Fruit fly (Drosophila melanogaster) whole organism, embryonic: Measurements from ENCODE around the gene AP-2alpha.

Experiments
- Asciz ChIP-seq: fragments of 200-800 bp; sonication (Bioruptor generic); optimal IDR thresholded peaks from 2 replicates; lab custom pipeline; 2017; ENCODE audit warnings: missing biosample characterization, mild to moderate bottlenecking, missing genetic modification characterization, missing genetic modification reagents
- Awh ChIP-seq: fragments of 200-800 bp; sonication (Bioruptor generic); IDR thresholded peaks from 2 replicates; pipeline ENCODE4, ENCODE4 v1.3.6; 2022; ENCODE audit warnings: missing biosample characterization, missing genetic modification characterization
- B-H1 ChIP-seq: fragments of 200-800 bp; sonication (Bioruptor generic); IDR thresholded peaks from 3 replicates; pipeline ENCODE4 v1.3.6; 2022; ENCODE audit warnings: missing biosample characterization, missing genetic modification characterization
- CG11723 ChIP-seq: fragments of 200-800 bp; sonication (Bioruptor generic); optimal IDR thresholded peaks from 2 replicates; lab custom pipeline; 2017; ENCODE audit warnings: missing biosample characterization, mild to moderate bottlenecking, missing genetic modification characterization
- CG13287 ChIP-seq: fragments of 200-800 bp; sonication (Bioruptor generic); IDR thresholded peaks from 2 replicates; pipeline ENCODE4 v1.3.6; 2022; ENCODE audit warnings: missing biosample characterization, missing genetic modification characterization; ENCODE audit not compliant: partially characterized antibody
- CG13894 ChIP-seq: fragments of 200-800 bp; sonication (Bioruptor generic); optimal IDR thresholded peaks from 3 replicates; lab custom pipeline; 2018; ENCODE audit warnings: missing biosample characterization, mild to moderate bottlenecking, missing genetic modification characterization, moderate library complexity
- CG14667 ChIP-seq: fragments of 200-800 bp; sonication (Bioruptor generic); IDR thresholded peaks from 2 replicates; pipeline ENCODE4 v1.3.6; 2022; ENCODE audit warnings: missing biosample characterization, missing genetic modification characterization
- CG14965 ChIP-seq: fragments of 200-800 bp; sonication (Bioruptor generic); optimal IDR thresholded peaks from 2 replicates; lab custom pipeline; 2016; ENCODE audit warnings: missing biosample characterization, missing genetic modification characterization, borderline replicate concordance
- CG17912 ChIP-seq: fragments of 200-800 bp; sonication (Bioruptor generic); optimal IDR thresholded peaks from 2 replicates; lab custom pipeline; 2018; ENCODE audit warnings: missing biosample characterization, mild to moderate bottlenecking, missing genetic modification characterization
- CG18764 ChIP-seq: fragments of 200-800 bp; sonication (Bioruptor generic); optimal IDR thresholded peaks from 3 replicates; lab custom pipeline; 2016; ENCODE audit warnings: missing biosample characterization, missing genetic modification characterization
- CG31441 ChIP-seq: fragments of 200-800 bp; sonication (Bioruptor generic); IDR thresholded peaks from 2 replicates; pipeline ENCODE4 v1.3.6; 2022; ENCODE audit warnings: missing biosample characterization, missing genetic modification characterization
- CG3281 ChIP-seq: fragments of 200-800 bp; sonication (Bioruptor generic); optimal IDR thresholded peaks from 3 replicates; lab custom pipeline; 2017; ENCODE audit warnings: missing biosample characterization, mild to moderate bottlenecking, missing genetic modification characterization
- CG3407 ChIP-seq: fragments of 200-800 bp; sonication (Bioruptor generic); optimal IDR thresholded peaks from 2 replicates; lab custom pipeline; 2018; ENCODE audit warnings: missing biosample characterization, mild to moderate bottlenecking, missing genetic modification characterization
- CG34376 ChIP-seq: fragments of 200-800 bp; sonication (Bioruptor generic); optimal IDR thresholded peaks from 2 replicates; lab custom pipeline; 2018; ENCODE audit warnings: missing biosample characterization, mild to moderate bottlenecking, missing genetic modification characterization
- CG4328 ChIP-seq: fragments of 200-800 bp; sonication (Bioruptor generic); optimal IDR thresholded peaks from 3 replicates; lab custom pipeline; 2017; ENCODE audit warnings: missing biosample characterization, missing genetic modification reagents, missing genetic modification characterization
- CG4404 ChIP-seq: fragments of 200-800 bp; sonication (Bioruptor generic); IDR thresholded peaks from 2 replicates; pipeline ENCODE4 v1.3.6; 2022; ENCODE audit warnings: missing biosample characterization, missing genetic modification characterization
- CG4730 ChIP-seq: fragments of 200-800 bp; sonication (Bioruptor generic); IDR thresholded peaks from 2 replicates; pipeline ENCODE4 v1.3.6; 2022; ENCODE audit warnings: missing biosample characterization, missing genetic modification characterization
- CG7556 ChIP-seq: fragments of 200-800 bp; sonication (Bioruptor generic); optimal IDR thresholded peaks from 2 replicates; lab custom pipeline; 2017; ENCODE audit warnings: missing biosample characterization, mild to moderate bottlenecking, missing genetic modification characterization
- CG7745 ChIP-seq: fragments of 200-800 bp; sonication (Bioruptor generic); optimal IDR thresholded peaks from 2 replicates; lab custom pipeline; 2018; ENCODE audit warnings: missing biosample characterization, mild to moderate bottlenecking, missing genetic modification characterization, moderate library complexity
- H15 ChIP-seq: fragments of 200-800 bp; sonication (Bioruptor generic); IDR thresholded peaks from 3 replicates; pipeline ENCODE4 v1.3.6; 2022; ENCODE audit warnings: missing biosample characterization, missing genetic modification characterization
- HLH3B ChIP-seq: fragments of 200-800 bp; sonication (Bioruptor generic); IDR thresholded peaks from 2 replicates; pipeline ENCODE4 v1.3.6; 2022; ENCODE audit warnings: missing biosample characterization, missing genetic modification characterization
- HLH4C ChIP-seq: fragments of 200-800 bp; sonication (Bioruptor generic); IDR thresholded peaks from 3 replicates; pipeline ENCODE4 v1.3.6; 2022; ENCODE audit warnings: missing biosample characterization, missing genetic modification characterization; ENCODE audit not compliant: partially characterized antibody
- Hey ChIP-seq: fragments of 200-800 bp; sonication (Bioruptor generic); optimal IDR thresholded peaks from 3 replicates; lab custom pipeline; 2018; ENCODE audit warnings: missing biosample characterization, mild to moderate bottlenecking, missing genetic modification characterization
- Rx ChIP-seq: fragments of 200-800 bp; sonication (Bioruptor generic); IDR thresholded peaks from 2 replicates; pipeline ENCODE4 v1.3.6; 2022; ENCODE audit warnings: missing biosample characterization, missing genetic modification characterization
- Sry-δ ChIP-seq: fragments of 200-800 bp; sonication (Bioruptor generic); optimal IDR thresholded peaks from 2 replicates; lab custom pipeline; 2016; ENCODE audit warnings: missing biosample characterization, missing genetic modification characterization
- Usf ChIP-seq: fragments of 200-800 bp; sonication (Bioruptor generic); optimal IDR thresholded peaks from 2 replicates; lab custom pipeline; 2017; ENCODE audit warnings: missing genotype, missing biosample characterization, missing genetic modification characterization
- ase ChIP-seq: fragments of 200-800 bp; sonication (Bioruptor generic); IDR thresholded peaks from 3 replicates; pipeline ENCODE4 v1.3.6; 2022; ENCODE audit warnings: missing biosample characterization, missing genetic modification characterization
- cg ChIP-seq: fragments of 200-800 bp; sonication (Bioruptor generic); optimal IDR thresholded peaks from 3 replicates; lab custom pipeline; 2019; ENCODE audit warnings: missing biosample characterization, mild to moderate bottlenecking, missing genetic modification characterization, moderate library complexity
- crp ChIP-seq, 2 experiments: fragments of 200-800 bp; sonication (Bioruptor generic); optimal IDR thresholded peaks; 2 replicates in 1 of 2; 3 replicates in 1 of 2; lab custom pipeline; 2017; ENCODE audit warnings: missing biosample characterization in 2 of 2, missing genetic modification characterization in 2 of 2, mild to moderate bottlenecking in 1 of 2, moderate library complexity in 1 of 2
- danr ChIP-seq: fragments of 200-800 bp; sonication (Bioruptor generic); IDR thresholded peaks from 2 replicates; pipeline ENCODE4 v1.3.6; 2022; ENCODE audit warnings: missing biosample characterization, missing genetic modification characterization
- dpn ChIP-seq, 2 experiments: fragments of 200-800 bp; sonication (Bioruptor generic); optimal IDR thresholded peaks; 3 replicates each; lab custom pipeline; 2016; ENCODE audit warnings: missing biosample characterization in 2 of 2, missing genetic modification characterization in 2 of 2
- eve ChIP-seq, 2 experiments: fragments of >200 bp; optimal IDR thresholded peaks; 2 replicates each; lab custom pipeline; 2017; ENCODE audit warnings: missing biosample characterization in 2 of 2, missing genetic modification characterization in 2 of 2
- eyg ChIP-seq: fragments of 200-800 bp; sonication (Bioruptor generic); optimal IDR thresholded peaks from 3 replicates; lab custom pipeline; 2016; ENCODE audit warnings: missing biosample characterization, missing genetic modification characterization
- fd3F ChIP-seq: fragments of 200-800 bp; sonication (Bioruptor generic); optimal IDR thresholded peaks from 2 replicates; lab custom pipeline; 2018; ENCODE audit warnings: missing biosample characterization, mild to moderate bottlenecking, missing genetic modification characterization, moderate library complexity
- gem ChIP-seq: fragments of 200-800 bp; sonication (Bioruptor generic); optimal IDR thresholded peaks from 2 replicates; lab custom pipeline; 2019; ENCODE audit warnings: missing biosample characterization, mild to moderate bottlenecking, missing genetic modification characterization, moderate library complexity
- jigr1 ChIP-seq: fragments of 200-800 bp; sonication (Bioruptor generic); IDR thresholded peaks from 3 replicates; pipeline ENCODE4 v1.3.6; 2022; ENCODE audit warnings: missing biosample characterization, missing genetic modification characterization
- klu ChIP-seq: fragments of 200-800 bp; sonication (Bioruptor generic); IDR thresholded peaks from 2 replicates; pipeline ENCODE4 v1.3.6; 2022; ENCODE audit warnings: missing biosample characterization, missing genetic modification characterization
- lilli ChIP-seq: fragments of 200-800 bp; sonication (Bioruptor generic); optimal IDR thresholded peaks from 3 replicates; lab custom pipeline; 2016; ENCODE audit warnings: missing biosample characterization, missing genetic modification characterization
- nerfin-1 ChIP-seq: fragments of 200-800 bp; sonication (Bioruptor generic); optimal IDR thresholded peaks from 3 replicates; lab custom pipeline; 2019; ENCODE audit warnings: missing biosample characterization, mild to moderate bottlenecking, missing genetic modification characterization, moderate library complexity
- p53 ChIP-seq: fragments of 200-800 bp; sonication (Bioruptor generic); optimal IDR thresholded peaks from 2 replicates; lab custom pipeline; 2016; ENCODE audit warnings: missing biosample characterization, missing genetic modification characterization
- pfk ChIP-seq: fragments of 200-800 bp; sonication (Bioruptor generic); optimal IDR thresholded peaks from 2 replicates; lab custom pipeline; 2018; ENCODE audit warnings: missing biosample characterization, mild to moderate bottlenecking, missing genetic modification characterization, moderate library complexity
- phol ChIP-seq: fragments of 200-800 bp; sonication (Bioruptor generic); optimal IDR thresholded peaks from 3 replicates; lab custom pipeline; 2018; ENCODE audit warnings: missing biosample characterization, mild to moderate bottlenecking, missing genetic modification characterization, moderate library complexity
- psq ChIP-seq: fragments of 200-800 bp; sonication (Bioruptor generic); optimal IDR thresholded peaks from 2 replicates; lab custom pipeline; 2017; ENCODE audit warnings: missing biosample characterization, missing genetic modification characterization
- rib ChIP-seq: fragments of 200-800 bp; sonication (Bioruptor generic); IDR thresholded peaks from 2 replicates; pipeline ENCODE4 v1.3.6; 2022; ENCODE audit warnings: missing biosample characterization, missing genetic modification characterization
- ro ChIP-seq: fragments of 200-800 bp; sonication (Bioruptor generic); IDR thresholded peaks from 2 replicates; pipeline ENCODE4 v1.3.6; 2022; ENCODE audit warnings: missing biosample characterization, missing genetic modification characterization
- sim ChIP-seq: fragments of 200-800 bp; sonication (Bioruptor generic); IDR thresholded peaks from 2 replicates; pipeline ENCODE4 v1.3.6; 2022; ENCODE audit warnings: missing biosample characterization, missing genetic modification characterization
- sqz ChIP-seq: fragments of 200-800 bp; sonication (Bioruptor generic); optimal IDR thresholded peaks from 3 replicates; lab custom pipeline; 2018; ENCODE audit warnings: missing biosample characterization, mild to moderate bottlenecking, missing genetic modification characterization
- zf30C ChIP-seq: fragments of 200-800 bp; sonication (Bioruptor generic); optimal IDR thresholded peaks from 3 replicates; lab custom pipeline; 2018; ENCODE audit warnings: missing biosample characterization, mild to moderate bottlenecking, missing genetic modification characterization

Gene AP-2alpha

DNA sequence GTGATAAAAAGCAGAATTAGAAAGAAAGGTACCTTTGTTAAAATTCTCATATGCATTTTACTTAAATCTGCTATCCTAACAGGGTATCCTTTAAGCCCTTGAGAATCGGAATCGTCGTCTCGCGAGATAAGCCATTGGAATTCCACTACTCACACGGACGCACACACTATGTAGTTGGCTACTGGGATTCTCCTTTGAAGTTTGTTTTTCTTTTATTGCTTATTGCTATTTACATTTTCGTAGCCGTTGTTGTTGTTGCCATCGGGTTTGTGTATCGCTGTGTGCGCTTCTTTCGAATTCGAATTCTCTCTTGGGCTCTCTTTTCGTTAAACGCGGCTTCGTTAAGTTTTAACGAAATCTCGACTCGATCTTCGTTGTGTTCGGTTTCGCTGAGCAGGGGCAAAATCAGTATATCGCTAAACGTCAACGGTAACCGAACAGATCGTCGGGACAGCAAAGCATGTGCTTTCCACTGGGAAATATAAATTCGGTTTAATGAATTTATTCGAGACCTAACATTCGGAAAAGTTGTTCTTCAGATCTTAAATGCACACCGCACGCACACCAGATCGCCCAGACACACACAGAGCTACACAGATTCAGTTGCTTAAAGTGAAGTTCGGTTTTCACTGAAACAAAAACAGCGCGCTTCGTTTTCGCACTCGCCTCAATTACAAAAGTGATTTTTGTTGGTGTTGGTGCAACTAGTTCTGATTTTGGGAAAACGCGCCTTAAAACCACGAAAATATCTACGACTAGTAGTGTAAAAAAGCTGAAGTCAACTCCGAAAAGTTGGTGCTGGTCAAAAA lies 16.4 kb upstream of the AP-2alpha start, which contains the start of gene ex:
Gene ex (plus strand): TSS at position 408 of the 809 bp plus-strand sequence.
- peak in 1 of 2 experiments; percentile 65 for TF ChIP-seq eve (GFP tag; optimal IDR thresholded peaks at IDR 0.05; lab: Kevin White, UChicago)
- no peak for TF ChIP-seq phol (tag; lab: Kevin White, UChicago)
- peak; percentile 32 for TF ChIP-seq CG18764
- TF ChIP-seq ase (GFP tag; lab: Robert Waterston, UW) = no peak
- peak; percentile 66 for TF ChIP-seq rib (GFP tag; lab: Robert Waterston, UW)
- peak; percentile 66 for TF ChIP-seq pfk (GFP tag; lab: Kevin White, UChicago)
- peak; percentile 75 for TF ChIP-seq nerfin-1
- TF ChIP-seq Usf (GFP tag; lab: Kevin White, UChicago) = no peak
- peak; percentile 21 for TF ChIP-seq sqz (GFP tag; lab: Kevin White, UChicago)
- peak; percentile 73 for TF ChIP-seq Hey (tag; lab: Kevin White, UChicago)
- peak; percentile 73 for TF ChIP-seq CG3407 (GFP tag; lab: Kevin White, UChicago)
- no peak for TF ChIP-seq ro (GFP tag; lab: Robert Waterston, UW)
- TF ChIP-seq CG34376 = peak; percentile 76
- peak; percentile 71 for TF ChIP-seq CG17912
- peak; percentile 15 for TF ChIP-seq lilli
- TF ChIP-seq Awh (GFP tag; lab: Robert Waterston, UW) = peak; percentile 64; the same call in 1 of the 2 replicates
- TF ChIP-seq CG14965 (GFP tag; lab: Kevin White, UChicago) = peak; percentile 14
- no peak; the same call in 1 of the 2 replicates for TF ChIP-seq danr (GFP tag; lab: Robert Waterston, UW)
- TF ChIP-seq CG3281 (GFP tag; lab: Kevin White, UChicago) = peak; percentile 65
- no peak for TF ChIP-seq CG4730 (GFP tag; lab: Robert Waterston, UW)
- no peak for TF ChIP-seq H15
- TF ChIP-seq psq (GFP tag; lab: Kevin White, UChicago) = peak; percentile 76
- TF ChIP-seq HLH4C (GFP tag; lab: Robert Waterston, UW) = peak; percentile 43; the same call in 1 of the 3 replicates
- no peak for TF ChIP-seq Sry-δ (GFP tag; lab: Kevin White, UChicago)
- TF ChIP-seq cg (GFP tag; lab: Kevin White, UChicago) = peak; percentile 59
- TF ChIP-seq CG7556 (GFP tag; lab: Kevin White, UChicago) = peak; percentile 33
- no peak for TF ChIP-seq CG4404
- peak; percentile 22 for TF ChIP-seq CG11723 (GFP tag; lab: Kevin White, UChicago)
- TF ChIP-seq jigr1 (GFP tag; lab: Robert Waterston, UW) = no peak
- peak; percentile 89 for TF ChIP-seq Asciz (GFP tag; lab: Kevin White, UChicago)
- TF ChIP-seq CG4328 (GFP tag; lab: Kevin White, UChicago) = peak; percentile 74
- TF ChIP-seq zf30C (GFP tag; lab: Kevin White, UChicago) = peak; percentile 17
- TF ChIP-seq crp (GFP tag; optimal IDR thresholded peaks at IDR 0.05; lab: Kevin White, UChicago) = no peak
- peak; percentile 40; the same call in 1 of the 2 replicates for TF ChIP-seq CG31441 (GFP tag; lab: Robert Waterston, UW)
- TF ChIP-seq CG14667 (GFP tag; lab: Robert Waterston, UW) = no peak
- TF ChIP-seq dpn (GFP tag; optimal IDR thresholded peaks at IDR 0.05; lab: Kevin White, UChicago) = peak in 1 of 2 experiments; percentile 4
- peak; percentile 67 for TF ChIP-seq CG7745 (tag; lab: Kevin White, UChicago)
- TF ChIP-seq sim = 0 out of 2 replicates have a peak, but pooled peaks have one; percentile 7
- no peak; the same call in 2 of the 3 replicates for TF ChIP-seq B-H1 (GFP tag; lab: Robert Waterston, UW)
- TF ChIP-seq klu (GFP tag; lab: Robert Waterston, UW) = no peak
- TF ChIP-seq fd3F (GFP tag; lab: Kevin White, UChicago) = peak; percentile 20
- TF ChIP-seq eyg = peak; percentile 53
- TF ChIP-seq CG13287 = peak; percentile 24; the same call in 1 of the 2 replicates
- TF ChIP-seq HLH3B (GFP tag; lab: Robert Waterston, UW) = peak; percentile 49; the same call in 1 of the 2 replicates
- peak; percentile 73 for TF ChIP-seq CG13894 (tag; lab: Kevin White, UChicago)
- peak; percentile 64 for TF ChIP-seq gem (tag; lab: Kevin White, UChicago)
- TF ChIP-seq p53 (GFP tag; lab: Kevin White, UChicago) = peak; percentile 34
- no peak for TF ChIP-seq Rx (GFP tag; lab: Robert Waterston, UW)
